Fruit fly (Drosophila melanogaster): Measurements from ENCODE around the gene CG32563.

- TF ChIP-seq usp (GFP tag; optimal IDR thresholded peaks at IDR 0.05) (no peak), Hr78 (GFP tag; optimal IDR thresholded peaks at IDR 0.05) (no peak), fru (GFP tag; optimal IDR thresholded peaks at IDR 0.05) (no peak), Hr83 (GFP tag; optimal IDR thresholded peaks at IDR 0.05; ENCODE audit: poor library complexity, severe bottlenecking) (no peak), Dfd (GFP tag; optimal IDR thresholded peaks at IDR 0.05) (no peak), br (GFP tag; optimal IDR thresholded peaks at IDR 0.05) (no peak), dsf (GFP tag; optimal IDR thresholded peaks at IDR 0.05; ENCODE audit: borderline replicate concordance) (no peak), Sp1 (GFP tag; optimal IDR thresholded peaks at IDR 0.05) (no peak)
Measured at dm6 chrX:17206046-17206445, 2.2 kb upstream of the CG32563 start, which contains the start of gene CG32564.

Data from whole organism, wandering third instar larva.